Fruit fly (Drosophila melanogaster) S2 (cell line): Measurements from ENCODE around the gene CG15144.

Source experiments
- CG8478 ChIP-seq: fragments of >200 bp; optimal IDR thresholded peaks from 2 replicates; lab custom pipeline; 2018
- CTCF ChIP-seq, 2 experiments: fragments of >200 bp; optimal IDR thresholded peaks; 2 replicates each; lab custom pipeline; 2018

- no peak for TF ChIP-seq CTCF (optimal IDR thresholded peaks at IDR 0.05; lab: Kevin White, UChicago)
- no peak for TF ChIP-seq CG8478 (lab: Kevin White, UChicago)
Observed at dm6 chr2L:17498721-17499120, 30.2 kb downstream of the CG15144 start, which contains the start of gene CG15142.
